Fruit fly (Drosophila melanogaster) whole organism: ENCODE measurements around the gene CG5611.

ENCODE experiments used
- EcR ChIP-seq, 2 experiments: fragments of >200 bp; optimal IDR thresholded peaks; 2 replicates each; lab custom pipeline; 2017; ENCODE audit warnings: missing biosample characterization in 2 of 2, missing genetic modification characterization in 2 of 2, missing genetic modification reagents in 2 of 2
- psq ChIP-seq: fragments of >200 bp; optimal IDR thresholded peaks from 2 replicates; lab custom pipeline; 2017

DNA sequence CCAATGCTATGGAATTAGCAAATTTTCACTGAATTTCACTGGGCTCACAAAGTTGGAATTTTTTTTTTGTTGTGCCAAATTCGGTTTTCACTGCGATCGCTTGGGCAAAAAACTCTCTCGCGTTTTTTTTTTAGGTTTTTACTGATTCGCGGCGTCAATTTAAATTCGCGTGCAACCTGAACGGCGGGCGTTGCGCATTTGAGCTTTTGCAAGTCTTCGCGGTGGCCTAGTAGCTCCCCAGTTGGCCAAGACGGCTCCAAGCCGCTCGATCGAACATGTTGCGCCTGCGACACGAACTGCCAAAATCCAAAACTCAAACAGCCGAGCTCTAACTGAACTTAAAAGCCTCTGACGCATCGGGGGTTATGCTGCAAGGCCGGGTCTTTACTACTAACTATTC, 39.9 kb downstream of the CG5611 start, which contains the start of gene CG5639:
- TF ChIP-seq psq (lab: Kevin White, UChicago) (no peak), EcR (GFP tag; optimal IDR thresholded peaks at IDR 0.05; lab: Kevin White, UChicago) (no peak)
